Worm (Caenorhabditis elegans): ENCODE results near the gene sgca-1.

sgca-1 gene

ce11 chrX:6741532-6741931 is 47.8 kb downstream of the sgca-1 start:
- TF ChIP-seq nhr-71 (tag; optimal IDR thresholded peaks at IDR 0.05) (peak; percentile 49), nhr-85 (tag) (peak; percentile 98), efl-1 (optimal IDR thresholded peaks at IDR 0.05) (peak in 1 of 2 experiments; percentile 18), efl-1 (GFP tag; optimal IDR thresholded peaks at IDR 0.05 in 1 of 2) (peak; percentile 17 to 85), nhr-90 (tag; optimal IDR thresholded peaks at IDR 0.05; ENCODE audit: poor library complexity) (peak; percentile 78), grh-1 (GFP tag; IDR thresholded peaks at IDR 0.05) (peak; percentile 85), blmp-1 (tag; optimal IDR thresholded peaks at IDR 0.05) (peak; percentile 96), nhr-19 (GFP tag; conservative IDR thresholded peaks at IDR 0.05) (peak; percentile 34), aha-1 (tag; optimal IDR thresholded peaks at IDR 0.05) (peak; percentile 40), isw-1 (GFP tag; IDR thresholded peaks at IDR 0.05) (no peak), dpl-1 (GFP tag; optimal IDR thresholded peaks at IDR 0.05) (peak; percentile 8 to 17 (median 17)), ceh-82 (tag; optimal IDR thresholded peaks at IDR 0.05) (no peak), ces-1 (GFP tag; optimal IDR thresholded peaks at IDR 0.05) (no peak), unc-130 (tag; optimal IDR thresholded peaks at IDR 0.05) (peak; percentile 78), nhr-12 (tag; optimal IDR thresholded peaks at IDR 0.05) (no peak), zag-1 (tag; optimal IDR thresholded peaks at IDR 0.05) (no peak), egl-27 (tag; optimal IDR thresholded peaks at IDR 0.05) (peak in 1 of 2 experiments; percentile 26), lir-3 (tag; optimal IDR thresholded peaks at IDR 0.05; ENCODE audit: poor library complexity) (peak; percentile 73), elt-2 (tag; optimal IDR thresholded peaks at IDR 0.05) (peak; percentile 25), hlh-4 (tag; optimal IDR thresholded peaks at IDR 0.05) (no peak), lin-13 (GFP tag; optimal IDR thresholded peaks at IDR 0.05) (peak; percentile 34), mep-1 (tag; optimal IDR thresholded peaks at IDR 0.05) (peak; percentile 77), C16A3.4 (tag; optimal IDR thresholded peaks at IDR 0.05) (peak; percentile 65), lin-35 (GFP tag; optimal IDR thresholded peaks at IDR 0.05) (peak; percentile 28 to 69), ama-1 (optimal IDR thresholded peaks at IDR 0.05) (no peak), skn-1 (tag; optimal IDR thresholded peaks at IDR 0.05) (peak; percentile 4), lin-15B (tag; optimal IDR thresholded peaks at IDR 0.05) (no peak), lin-14 (GFP tag; optimal IDR thresholded peaks at IDR 0.05) (peak; percentile 42), irx-1 (tag; optimal IDR thresholded peaks at IDR 0.05) (no peak), Y116A8C.19 (tag; optimal IDR thresholded peaks at IDR 0.05; ENCODE audit: borderline replicate concordance) (no peak), sox-4 (tag; optimal IDR thresholded peaks at IDR 0.05) (no peak), nhr-20 (tag; optimal IDR thresholded peaks at IDR 0.05) (peak; percentile 76), ztf-4 (tag; optimal IDR thresholded peaks at IDR 0.05) (peak; percentile 79), hlh-17 (GFP tag; optimal IDR thresholded peaks at IDR 0.05; ENCODE audit: borderline replicate concordance) (no peak), ceh-8 (GFP tag; optimal IDR thresholded peaks at IDR 0.05) (no peak), ceh-63 (GFP tag; optimal IDR thresholded peaks at IDR 0.05) (no peak), fos-1 (tag; optimal IDR thresholded peaks at IDR 0.05) (no peak), elt-3 (tag; optimal IDR thresholded peaks at IDR 0.05) (peak in 2 of 6 experiments; percentile 88 to 90), lsy-2 (tag; optimal IDR thresholded peaks at IDR 0.05) (peak; percentile 48 to 58), fkh-8 (tag; optimal IDR thresholded peaks at IDR 0.05) (no peak), nhr-77 (tag; optimal IDR thresholded peaks at IDR 0.05) (no peak), unc-86 (tag; optimal IDR thresholded peaks at IDR 0.05) (no peak), snu-23 (GFP tag; optimal IDR thresholded peaks at IDR 0.05) (peak; percentile 45), mab-9 (GFP tag; IDR thresholded peaks at IDR 0.05) (peak; percentile 57), fkh-10 (GFP tag; optimal IDR thresholded peaks at IDR 0.05) (no peak), rnt-1 (tag; optimal IDR thresholded peaks at IDR 0.05) (peak; percentile 64)

All from whole organism, L1 larva.